Fruit fly (Drosophila melanogaster) whole organism, embryonic: ENCODE measurements around the gene CG12723.

ENCODE experiments used
- Ada2b ChIP-seq: fragments of 200-800 bp; sonication (Bioruptor generic); IDR thresholded peaks from 2 replicates; pipeline ENCODE4 v1.3.6; 2022; ENCODE audit warnings: missing biosample characterization, missing genetic modification characterization
- B-H1 ChIP-seq: fragments of 200-800 bp; sonication (Bioruptor generic); IDR thresholded peaks from 3 replicates; pipeline ENCODE4 v1.3.6; 2022; ENCODE audit warnings: missing biosample characterization, missing genetic modification characterization
- B-H2 ChIP-seq: fragments of 200-800 bp; sonication (Bioruptor generic); optimal IDR thresholded peaks from 2 replicates; lab custom pipeline; 2018; ENCODE audit warnings: missing biosample characterization, mild to moderate bottlenecking, missing genetic modification characterization
- BEAF-32 ChIP-seq: fragments of 200-800 bp; sonication (Bioruptor generic); optimal IDR thresholded peaks from 3 replicates; lab custom pipeline; 2017; ENCODE audit warnings: missing biosample characterization, missing genetic modification characterization, mild to moderate bottlenecking, moderate library complexity, missing genetic modification reagents
- CG1024 ChIP-seq: fragments of 200-800 bp; sonication (Bioruptor generic); IDR thresholded peaks from 2 replicates; pipeline ENCODE4 v1.3.6; 2022; ENCODE audit warnings: missing biosample characterization, missing genetic modification characterization
- CG10959 ChIP-seq: fragments of 200-800 bp; sonication (Bioruptor generic); IDR thresholded peaks from 2 replicates; pipeline ENCODE4 v1.3.6; 2022; ENCODE audit warnings: missing biosample characterization, missing genetic modification characterization
- CG11456 ChIP-seq: fragments of 200-800 bp; sonication (Bioruptor generic); IDR thresholded peaks from 3 replicates; pipeline ENCODE4 v1.3.6; 2022; ENCODE audit warnings: missing biosample characterization, missing genetic modification characterization
- CG11504 ChIP-seq: fragments of 200-800 bp; sonication (Bioruptor generic); optimal IDR thresholded peaks from 3 replicates; lab custom pipeline; 2019; ENCODE audit warnings: missing biosample characterization, mild to moderate bottlenecking, missing genetic modification characterization, moderate library complexity
- CG12155 ChIP-seq: fragments of 200-800 bp; sonication (Bioruptor generic); optimal IDR thresholded peaks from 3 replicates; lab custom pipeline; 2016; ENCODE audit warnings: missing biosample characterization, missing genetic modification characterization
- CG12659 ChIP-seq: fragments of 200-800 bp; sonication (Bioruptor generic); optimal IDR thresholded peaks from 3 replicates; lab custom pipeline; 2017; ENCODE audit warnings: mild to moderate bottlenecking, missing biosample characterization, missing genetic modification reagents, missing genetic modification characterization
- CG13123 ChIP-seq: fragments of 200-800 bp; sonication (Bioruptor generic); optimal IDR thresholded peaks from 2 replicates; lab custom pipeline; 2016; ENCODE audit warnings: missing biosample characterization, missing genetic modification characterization
- CG16779 ChIP-seq: fragments of 200-800 bp; sonication (Bioruptor generic); IDR thresholded peaks from 2 replicates; pipeline ENCODE4 v1.3.6; 2022; ENCODE audit warnings: missing biosample characterization, missing genetic modification characterization
- CG17829 ChIP-seq: fragments of 200-800 bp; optimal IDR thresholded peaks from 2 replicates; lab custom pipeline; 2019; ENCODE audit warnings: missing biosample characterization, mild to moderate bottlenecking, missing genetic modification characterization, moderate library complexity
- CG1792 ChIP-seq: fragments of 200-800 bp; sonication (Bioruptor generic); optimal IDR thresholded peaks from 2 replicates; lab custom pipeline; 2016; ENCODE audit warnings: missing biosample characterization, missing genetic modification characterization
- CG18011 ChIP-seq: fragments of 200-800 bp; sonication (Bioruptor generic); optimal IDR thresholded peaks from 2 replicates; lab custom pipeline; 2017; ENCODE audit warnings: missing biosample characterization, missing genetic modification characterization, mild to moderate bottlenecking, moderate library complexity, missing genotype
- CG2120 ChIP-seq: fragments of 200-800 bp; sonication (Bioruptor generic); optimal IDR thresholded peaks from 3 replicates; lab custom pipeline; 2016; ENCODE audit warnings: missing biosample characterization, missing genetic modification characterization
- CG2129 ChIP-seq: fragments of 200-800 bp; sonication (Bioruptor generic); IDR thresholded peaks from 2 replicates; pipeline ENCODE4 v1.3.6; 2022; ENCODE audit warnings: missing biosample characterization, missing genetic modification characterization; ENCODE audit not compliant: partially characterized antibody
- CG2712 ChIP-seq: fragments of 200-800 bp; optimal IDR thresholded peaks from 3 replicates; lab custom pipeline; 2019; ENCODE audit warnings: missing biosample characterization, mild to moderate bottlenecking, missing genetic modification characterization, moderate library complexity
- CG2889 ChIP-seq: fragments of 200-800 bp; sonication (Bioruptor generic); IDR thresholded peaks from 3 replicates; pipeline ENCODE4 v1.3.6; 2022; ENCODE audit warnings: missing biosample characterization, missing genetic modification characterization
- CG31224 ChIP-seq: fragments of 200-800 bp; sonication (Bioruptor generic); IDR thresholded peaks from 2 replicates; pipeline ENCODE4 v1.3.6; 2022; ENCODE audit warnings: missing biosample characterization, missing genetic modification characterization
- CG32772 ChIP-seq: fragments of 200-800 bp; sonication (Bioruptor generic); IDR thresholded peaks from 2 replicates; pipeline ENCODE4 v1.3.6; 2022; ENCODE audit warnings: missing biosample characterization, missing genetic modification characterization
- CG6791 ChIP-seq: fragments of 200-800 bp; sonication (Bioruptor generic); IDR thresholded peaks from 3 replicates; pipeline ENCODE4 v1.3.6; 2022; ENCODE audit warnings: missing biosample characterization, missing genetic modification characterization; ENCODE audit not compliant: partially characterized antibody
- CG8388 ChIP-seq: fragments of 200-800 bp; sonication (Bioruptor generic); optimal IDR thresholded peaks from 2 replicates; lab custom pipeline; 2019; ENCODE audit warnings: missing biosample characterization, mild to moderate bottlenecking, missing genetic modification characterization, moderate library complexity
- D19A ChIP-seq: fragments of 200-800 bp; optimal IDR thresholded peaks from 3 replicates; lab custom pipeline; 2019; ENCODE audit warnings: missing biosample characterization, mild to moderate bottlenecking, missing genetic modification characterization, moderate library complexity
- Eip74EF ChIP-seq, 2 experiments: fragments of 200-800 bp in 1 of 2; fragments of >200 bp in 1 of 2; sonication (Bioruptor generic) in 1 of 2; optimal IDR thresholded peaks; 2 replicates each; lab custom pipeline; 2017 to 2019; ENCODE audit warnings: missing biosample characterization in 2 of 2, missing genetic modification characterization in 2 of 2, mild to moderate bottlenecking in 1 of 2, moderate library complexity in 1 of 2
- Gug ChIP-seq: fragments of 200-800 bp; sonication (Bioruptor generic); IDR thresholded peaks from 4 replicates; pipeline ENCODE4 v1.3.6; 2022; ENCODE audit warnings: missing biosample characterization, missing genetic modification characterization
- MBD-R2 ChIP-seq: fragments of 200-800 bp; sonication (Bioruptor generic); IDR thresholded peaks from 2 replicates; pipeline ENCODE4 v1.3.6; 2022; ENCODE audit warnings: missing biosample characterization, missing genetic modification characterization
- Myb ChIP-seq: fragments of 200-800 bp; sonication (Bioruptor generic); optimal IDR thresholded peaks from 2 replicates; lab custom pipeline; 2016; ENCODE audit warnings: missing biosample characterization, missing genetic modification characterization
- Pdp1 ChIP-seq, 2 experiments: fragments of 200-800 bp; sonication (Bioruptor generic); optimal IDR thresholded peaks; 3 replicates each; lab custom pipeline; 2016; ENCODE audit warnings: missing biosample characterization in 2 of 2, missing genetic modification characterization in 2 of 2, mild to moderate bottlenecking in 1 of 2, moderate library complexity in 1 of 2
- ato ChIP-seq: fragments of 200-800 bp; sonication (Bioruptor generic); IDR thresholded peaks from 2 replicates; pipeline ENCODE4 v1.3.6; 2022; ENCODE audit warnings: missing biosample characterization, missing genetic modification characterization; ENCODE audit not compliant: partially characterized antibody
- bcd ChIP-seq: fragments of 200-800 bp; sonication (Bioruptor generic); optimal IDR thresholded peaks from 2 replicates; lab custom pipeline; 2017; ENCODE audit warnings: missing biosample characterization, mild to moderate bottlenecking, missing genetic modification characterization
- bigmax ChIP-seq: fragments of 200-800 bp; sonication (Bioruptor generic); optimal IDR thresholded peaks from 2 replicates; lab custom pipeline; 2018; ENCODE audit warnings: missing biosample characterization, mild to moderate bottlenecking, missing genetic modification characterization
- cato ChIP-seq: fragments of 200-800 bp; sonication (Bioruptor generic); optimal IDR thresholded peaks from 2 replicates; lab custom pipeline; 2016; ENCODE audit warnings: missing biosample characterization, missing genetic modification characterization, borderline replicate concordance
- dimm ChIP-seq: fragments of 200-800 bp; sonication (Bioruptor generic); IDR thresholded peaks from 2 replicates; pipeline ENCODE4 v1.3.6; 2022; ENCODE audit warnings: missing biosample characterization, missing genetic modification characterization
- esg ChIP-seq: fragments of 200-800 bp; sonication (Bioruptor generic); conservative IDR thresholded peaks from 2 replicates; pipeline ENCODE4 v1.3.6; 2022; ENCODE audit warnings: missing biosample characterization, missing genetic modification characterization
- gce ChIP-seq: fragments of 200-800 bp; sonication (Bioruptor generic); IDR thresholded peaks from 3 replicates; pipeline ENCODE4 v1.3.6; 2022; ENCODE audit warnings: missing biosample characterization, missing genetic modification characterization
- gcm2 ChIP-seq: fragments of 200-800 bp; sonication (Bioruptor generic); optimal IDR thresholded peaks from 2 replicates; lab custom pipeline; 2016; ENCODE audit warnings: missing biosample characterization, missing genetic modification characterization
- gt ChIP-seq: fragments of 200-800 bp; sonication (Bioruptor generic); IDR thresholded peaks from 2 replicates; pipeline ENCODE4 v1.3.6; 2022; ENCODE audit warnings: missing biosample characterization, missing genetic modification characterization
- h ChIP-seq: fragments of >200 bp; optimal IDR thresholded peaks from 2 replicates; lab custom pipeline; 2017
- her ChIP-seq: fragments of 200-800 bp; sonication (Bioruptor generic); optimal IDR thresholded peaks from 2 replicates; lab custom pipeline; 2016; ENCODE audit warnings: missing biosample characterization, missing genetic modification characterization
- hkb ChIP-seq, 2 experiments: fragments of 200-800 bp in 1 of 2; fragments of >200 bp in 1 of 2; sonication (Bioruptor generic) in 1 of 2; IDR thresholded peaks in 1 of 2; optimal IDR thresholded peaks in 1 of 2; 2 replicates each; pipeline versions ENCODE4 v1.3.6 to Lab custom; 2017 to 2022; ENCODE audit warnings: missing biosample characterization in 1 of 2, missing genetic modification characterization in 1 of 2
- kah ChIP-seq: fragments of 200-800 bp; sonication (Bioruptor generic); optimal IDR thresholded peaks from 2 replicates; lab custom pipeline; 2018; ENCODE audit warnings: missing biosample characterization, mild to moderate bottlenecking, missing genetic modification characterization
- onecut ChIP-seq: fragments of 200-800 bp; sonication (Bioruptor generic); IDR thresholded peaks from 2 replicates; pipeline ENCODE4 v1.3.6; 2022; ENCODE audit warnings: missing biosample characterization, missing genetic modification characterization
- pita ChIP-seq: fragments of 200-800 bp; sonication (Bioruptor generic); optimal IDR thresholded peaks from 2 replicates; lab custom pipeline; 2017; ENCODE audit warnings: missing biosample characterization, mild to moderate bottlenecking, missing genetic modification characterization
- repo ChIP-seq: fragments of 200-800 bp; sonication (Bioruptor generic); optimal IDR thresholded peaks from 2 replicates; lab custom pipeline; 2016; ENCODE audit warnings: missing biosample characterization, missing genetic modification characterization
- sd ChIP-seq: fragments of 200-800 bp; sonication (Bioruptor generic); optimal IDR thresholded peaks from 3 replicates; lab custom pipeline; 2018; ENCODE audit warnings: missing biosample characterization, mild to moderate bottlenecking, missing genetic modification characterization, moderate library complexity
- stc ChIP-seq: fragments of 200-800 bp; sonication (Bioruptor generic); IDR thresholded peaks from 2 replicates; pipeline ENCODE4 v1.3.6; 2022; ENCODE audit warnings: missing biosample characterization, missing genetic modification characterization
- vvl ChIP-seq: fragments of 200-800 bp; sonication (Bioruptor generic); IDR thresholded peaks from 2 replicates; pipeline ENCODE4 v1.3.6; 2022; ENCODE audit warnings: missing biosample characterization, missing genetic modification characterization
- zen2 ChIP-seq: fragments of 200-800 bp; sonication (Bioruptor generic); IDR thresholded peaks from 3 replicates; pipeline ENCODE4 v1.3.6; 2022; ENCODE audit warnings: missing biosample characterization, missing genetic modification characterization; ENCODE audit not compliant: partially characterized antibody

CG12723 gene

dm6 chrX:13159481-13159880 lies 32.2 kb downstream of the CG12723 start, which contains the start of the genes Bap60 and CG12096 (continued):
- TF ChIP-seq bigmax (GFP tag; lab: Kevin White, UChicago) (no peak), her (GFP tag; lab: Kevin White, UChicago) (peak; percentile 66), kah (GFP tag; lab: Kevin White, UChicago) (no peak), BEAF-32 (GFP tag; lab: Kevin White, UChicago) (peak; percentile 97), Eip74EF (GFP tag; optimal IDR thresholded peaks at IDR 0.05; lab: Kevin White, UChicago) (no peak), gt (0 out of 2 replicates have a peak, but pooled peaks have one; percentile 39), CG17829 (tag; lab: Kevin White, UChicago) (peak; percentile 79), CG16779 (GFP tag; lab: Robert Waterston, UW) (no peak), CG1024 (no peak), CG31224 (peak; percentile 27; the same call in 1 of the 2 replicates), CG2712 (tag; lab: Kevin White, UChicago) (peak; percentile 82), Pdp1 (GFP tag; optimal IDR thresholded peaks at IDR 0.05; lab: Kevin White, UChicago) (peak in 1 of 2 experiments; percentile 82), esg (GFP tag; lab: Robert Waterston, UW) (peak; percentile 65), sd (no peak), dimm (GFP tag; lab: Robert Waterston, UW) (no peak), CG11504 (no peak), CG12155 (peak; percentile 73), pita (GFP tag; lab: Kevin White, UChicago) (no peak), CG8388 (GFP tag; lab: Kevin White, UChicago) (peak; percentile 58), CG11456 (GFP tag; lab: Robert Waterston, UW) (peak; percentile 38; the same call in 1 of the 3 replicates), CG2120 (GFP tag; lab: Kevin White, UChicago) (peak; percentile 90), B-H2 (GFP tag; lab: Kevin White, UChicago) (peak; percentile 74), CG2129 (GFP tag; lab: Robert Waterston, UW) (peak; percentile 94), CG13123 (peak; percentile 34), vvl (GFP tag; lab: Robert Waterston, UW) (peak; percentile 52; the same call in 1 of the 2 replicates), onecut (GFP tag; lab: Robert Waterston, UW) (0 out of 2 replicates have a peak, but pooled peaks have one; percentile 18), gce (GFP tag; lab: Robert Waterston, UW) (no peak), cato (GFP tag; lab: Kevin White, UChicago) (peak; percentile 25), CG12659 (GFP tag; lab: Kevin White, UChicago) (peak; percentile 88), repo (GFP tag; lab: Kevin White, UChicago) (peak; percentile 65), D19A (tag; lab: Kevin White, UChicago) (no peak), hkb (optimal IDR thresholded peaks at IDR 0.05; lab: Kevin White, UChicago) (peak; percentile 31), hkb (GFP tag; IDR thresholded peaks at IDR 0.05; lab: Robert Waterston, UW) (no peak), CG2889 (GFP tag; lab: Robert Waterston, UW) (0 out of 3 replicates have a peak, but pooled peaks have one; percentile 46), ato (GFP tag; lab: Robert Waterston, UW) (0 out of 2 replicates have a peak, but pooled peaks have one; percentile 64), Myb (GFP tag; lab: Kevin White, UChicago) (peak; percentile 93), gcm2 (GFP tag; lab: Kevin White, UChicago) (no peak), Gug (GFP tag; lab: Robert Waterston, UW) (peak; percentile 59; the same call in 2 of the 4 replicates), Ada2b (GFP tag; lab: Robert Waterston, UW) (peak; percentile 50; the same call in 1 of the 2 replicates), CG1792 (GFP tag; lab: Kevin White, UChicago) (peak; percentile 67), stc (GFP tag; lab: Robert Waterston, UW) (no peak), MBD-R2 (GFP tag; lab: Robert Waterston, UW) (peak; percentile 79), CG32772 (GFP tag; lab: Robert Waterston, UW) (0 out of 2 replicates have a peak, but pooled peaks have one; percentile 16), zen2 (GFP tag; lab: Robert Waterston, UW) (0 out of 3 replicates have a peak, but pooled peaks have one; percentile 59), CG18011 (GFP tag; lab: Kevin White, UChicago) (peak; percentile 68), CG10959 (GFP tag; lab: Robert Waterston, UW) (no peak), B-H1 (peak; percentile 31; the same call in 1 of the 3 replicates), CG6791 (GFP tag; lab: Robert Waterston, UW) (peak; percentile 81; the same call in 2 of the 3 replicates), h (no peak), bcd (GFP tag; lab: Kevin White, UChicago) (peak; percentile 70)
